Fruit fly (Drosophila melanogaster) whole organism, embryonic: ENCODE data around the gene CG12182.
A peak's percentile ranks its signal among the peaks of the same experiment; 100 is the strongest.

Experiments
- Ada2b ChIP-seq: fragments of 200-800 bp; sonication (Bioruptor generic); IDR thresholded peaks from 2 replicates; pipeline ENCODE4 v1.3.6; 2022; ENCODE audit warnings: missing biosample characterization, missing genetic modification characterization
- BtbVII ChIP-seq: fragments of 200-800 bp; sonication (Bioruptor generic); optimal IDR thresholded peaks from 3 replicates; lab custom pipeline; 2017; ENCODE audit warnings: missing biosample characterization, mild to moderate bottlenecking, missing genetic modification characterization
- CG10147 ChIP-seq: fragments of 200-800 bp; sonication (Bioruptor generic); optimal IDR thresholded peaks from 2 replicates; lab custom pipeline; 2019; ENCODE audit warnings: missing biosample characterization, mild to moderate bottlenecking, missing genetic modification characterization, moderate library complexity
- CG10565 ChIP-seq: fragments of 200-800 bp; sonication (Bioruptor generic); optimal IDR thresholded peaks from 3 replicates; lab custom pipeline; 2016; ENCODE audit warnings: missing biosample characterization, mild to moderate bottlenecking, missing genetic modification characterization
- CG11695 ChIP-seq: fragments of 200-800 bp; sonication (Bioruptor generic); IDR thresholded peaks from 3 replicates; pipeline ENCODE4 v1.3.6; 2022; ENCODE audit warnings: missing biosample characterization, missing genetic modification characterization
- CG11723 ChIP-seq: fragments of 200-800 bp; sonication (Bioruptor generic); optimal IDR thresholded peaks from 2 replicates; lab custom pipeline; 2017; ENCODE audit warnings: missing biosample characterization, mild to moderate bottlenecking, missing genetic modification characterization
- CG13424 ChIP-seq: fragments of 200-800 bp; sonication (Bioruptor generic); optimal IDR thresholded peaks from 2 replicates; lab custom pipeline; 2019; ENCODE audit warnings: missing biosample characterization, mild to moderate bottlenecking, missing genetic modification characterization, moderate library complexity
- CG13624 ChIP-seq: fragments of 200-800 bp; sonication (Bioruptor generic); optimal IDR thresholded peaks from 2 replicates; lab custom pipeline; 2016; ENCODE audit warnings: missing biosample characterization, missing genetic modification characterization
- CG14441 ChIP-seq: fragments of 200-800 bp; sonication (Bioruptor generic); IDR thresholded peaks from 2 replicates; pipeline ENCODE4 v1.3.6; 2022; ENCODE audit warnings: missing biosample characterization, missing genetic modification characterization
- CG1529 ChIP-seq: fragments of 200-800 bp; sonication (Bioruptor generic); optimal IDR thresholded peaks from 3 replicates; lab custom pipeline; 2018; ENCODE audit warnings: missing biosample characterization, missing genetic modification characterization
- CG15696 ChIP-seq: fragments of 200-800 bp; sonication (Bioruptor generic); optimal IDR thresholded peaks from 2 replicates; lab custom pipeline; 2019; ENCODE audit warnings: missing biosample characterization, mild to moderate bottlenecking, missing genetic modification characterization, moderate library complexity
- CG16813 ChIP-seq: fragments of 200-800 bp; sonication (Bioruptor generic); IDR thresholded peaks from 3 replicates; pipeline ENCODE4 v1.3.6; 2022; ENCODE audit warnings: missing biosample characterization, missing genetic modification characterization; ENCODE audit not compliant: partially characterized antibody
- CG32772 ChIP-seq: fragments of 200-800 bp; sonication (Bioruptor generic); IDR thresholded peaks from 2 replicates; pipeline ENCODE4 v1.3.6; 2022; ENCODE audit warnings: missing biosample characterization, missing genetic modification characterization
- CG7271 ChIP-seq: fragments of 200-800 bp; sonication (Bioruptor generic); optimal IDR thresholded peaks from 2 replicates; lab custom pipeline; 2018; ENCODE audit warnings: missing biosample characterization, mild to moderate bottlenecking, missing genetic modification characterization, moderate library complexity
- CG7556 ChIP-seq: fragments of 200-800 bp; sonication (Bioruptor generic); optimal IDR thresholded peaks from 2 replicates; lab custom pipeline; 2017; ENCODE audit warnings: missing biosample characterization, mild to moderate bottlenecking, missing genetic modification characterization
- CG7987 ChIP-seq: fragments of 200-800 bp; sonication (Bioruptor generic); optimal IDR thresholded peaks from 2 replicates; lab custom pipeline; 2018; ENCODE audit warnings: missing biosample characterization, mild to moderate bottlenecking, missing genetic modification characterization, moderate library complexity
- CoRest ChIP-seq: fragments of 200-800 bp; sonication (Bioruptor generic); optimal IDR thresholded peaks from 3 replicates; lab custom pipeline; 2018; ENCODE audit warnings: missing biosample characterization, mild to moderate bottlenecking, missing genetic modification characterization, moderate library complexity
- D19A ChIP-seq: fragments of 200-800 bp; optimal IDR thresholded peaks from 3 replicates; lab custom pipeline; 2019; ENCODE audit warnings: missing biosample characterization, mild to moderate bottlenecking, missing genetic modification characterization, moderate library complexity
- Fer1 ChIP-seq: fragments of 200-800 bp; sonication (Bioruptor generic); optimal IDR thresholded peaks from 2 replicates; lab custom pipeline; 2017; ENCODE audit warnings: missing biosample characterization, mild to moderate bottlenecking, missing genetic modification characterization
- H2.0 ChIP-seq: fragments of 200-800 bp; sonication (Bioruptor generic); IDR thresholded peaks from 2 replicates; pipeline ENCODE4 v1.3.6; 2022; ENCODE audit warnings: missing biosample characterization, missing genetic modification characterization
- HHEX ChIP-seq: fragments of 200-800 bp; sonication (Bioruptor generic); optimal IDR thresholded peaks from 3 replicates; lab custom pipeline; 2017; ENCODE audit warnings: missing biosample characterization, mild to moderate bottlenecking, missing genetic modification characterization, missing genetic modification reagents
- Hmx ChIP-seq: fragments of 200-800 bp; sonication (Bioruptor generic); optimal IDR thresholded peaks from 2 replicates; lab custom pipeline; 2016; ENCODE audit warnings: missing biosample characterization, missing genetic modification characterization
- NK7.1 ChIP-seq: fragments of 200-800 bp; sonication (Bioruptor generic); optimal IDR thresholded peaks from 3 replicates; lab custom pipeline; 2016; ENCODE audit warnings: missing biosample characterization, missing genetic modification characterization
- NfI ChIP-seq: fragments of 200-800 bp; sonication (Bioruptor generic); optimal IDR thresholded peaks from 3 replicates; lab custom pipeline; 2018; ENCODE audit warnings: missing biosample characterization, mild to moderate bottlenecking, missing genetic modification characterization, moderate library complexity
- Pdp1 ChIP-seq, 2 experiments: fragments of 200-800 bp; sonication (Bioruptor generic); optimal IDR thresholded peaks; 3 replicates each; lab custom pipeline; 2016; ENCODE audit warnings: missing biosample characterization in 2 of 2, missing genetic modification characterization in 2 of 2, mild to moderate bottlenecking in 1 of 2, moderate library complexity in 1 of 2
- Rfx ChIP-seq: fragments of 200-800 bp; sonication (Bioruptor generic); IDR thresholded peaks from 2 replicates; pipeline ENCODE4 v1.3.6; 2022; ENCODE audit warnings: missing biosample characterization, missing genetic modification characterization
- ab ChIP-seq: fragments of 200-800 bp; sonication (Bioruptor generic); optimal IDR thresholded peaks from 2 replicates; lab custom pipeline; 2016; ENCODE audit warnings: missing biosample characterization, missing genetic modification characterization
- croc ChIP-seq: fragments of 200-800 bp; sonication (Bioruptor generic); conservative IDR thresholded peaks from 3 replicates; pipeline ENCODE4 v1.3.6; 2022; ENCODE audit warnings: missing biosample characterization, missing genetic modification characterization
- da ChIP-seq: fragments of 200-800 bp; sonication (Bioruptor generic); optimal IDR thresholded peaks from 2 replicates; lab custom pipeline; 2016; ENCODE audit warnings: missing biosample characterization, missing genetic modification characterization
- dysf ChIP-seq: fragments of 200-800 bp; sonication (Bioruptor generic); IDR thresholded peaks from 3 replicates; pipeline ENCODE4 v1.3.6; 2022; ENCODE audit warnings: missing biosample characterization, missing genetic modification characterization
- esg ChIP-seq: fragments of 200-800 bp; sonication (Bioruptor generic); conservative IDR thresholded peaks from 2 replicates; pipeline ENCODE4 v1.3.6; 2022; ENCODE audit warnings: missing biosample characterization, missing genetic modification characterization
- gcm ChIP-seq: fragments of 200-800 bp; sonication (Bioruptor generic); optimal IDR thresholded peaks from 2 replicates; lab custom pipeline; 2019; ENCODE audit warnings: missing biosample characterization, mild to moderate bottlenecking, missing genetic modification characterization, moderate library complexity
- gem ChIP-seq: fragments of 200-800 bp; sonication (Bioruptor generic); optimal IDR thresholded peaks from 2 replicates; lab custom pipeline; 2019; ENCODE audit warnings: missing biosample characterization, mild to moderate bottlenecking, missing genetic modification characterization, moderate library complexity
- gsb-n ChIP-seq: fragments of 200-800 bp; sonication (Bioruptor generic); optimal IDR thresholded peaks from 3 replicates; lab custom pipeline; 2018; ENCODE audit warnings: missing biosample characterization, mild to moderate bottlenecking, missing genetic modification characterization
- lov ChIP-seq, 2 experiments: fragments of 200-800 bp in 1 of 2; fragments of >200 bp in 1 of 2; sonication (Bioruptor generic) in 1 of 2; IDR thresholded peaks in 1 of 2; optimal IDR thresholded peaks in 1 of 2; 2 replicates in 1 of 2; 3 replicates in 1 of 2; pipeline versions ENCODE4 v1.3.6 to Lab custom; 2017 to 2022; ENCODE audit warnings: missing biosample characterization in 1 of 2, missing genetic modification characterization in 1 of 2
- luna ChIP-seq: fragments of 200-800 bp; sonication (Bioruptor generic); optimal IDR thresholded peaks from 2 replicates; lab custom pipeline; 2016; ENCODE audit warnings: missing biosample characterization, missing genetic modification characterization
- nerfin-1 ChIP-seq: fragments of 200-800 bp; sonication (Bioruptor generic); optimal IDR thresholded peaks from 3 replicates; lab custom pipeline; 2019; ENCODE audit warnings: missing biosample characterization, mild to moderate bottlenecking, missing genetic modification characterization, moderate library complexity
- nom ChIP-seq: fragments of 200-800 bp; sonication (Bioruptor generic); optimal IDR thresholded peaks from 2 replicates; lab custom pipeline; 2017; ENCODE audit warnings: missing biosample characterization, missing genetic modification characterization, mild to moderate bottlenecking, moderate library complexity, missing genetic modification reagents
- onecut ChIP-seq: fragments of 200-800 bp; sonication (Bioruptor generic); IDR thresholded peaks from 2 replicates; pipeline ENCODE4 v1.3.6; 2022; ENCODE audit warnings: missing biosample characterization, missing genetic modification characterization
- pan ChIP-seq, 4 experiments: fragments of >200 bp in 3 of 4; fragments of 200-800 bp in 1 of 4; sonication (Bioruptor generic) in 1 of 4; optimal IDR thresholded peaks in 3 of 4; IDR thresholded peaks in 1 of 4; 2 replicates each; pipeline versions ENCODE4 v1.3.6 to Lab custom; 2017 to 2022; ENCODE audit warnings: missing biosample characterization in 2 of 4, missing genetic modification characterization in 2 of 4, mixed read lengths in 1 of 4
- prd ChIP-seq, 3 experiments: fragments of >200 bp in 2 of 3; fragments of 200-800 bp in 1 of 3; sonication (Bioruptor generic) in 1 of 3; optimal IDR thresholded peaks in 2 of 3; IDR thresholded peaks in 1 of 3; 2 replicates in 2 of 3; 3 replicates in 1 of 3; pipeline versions ENCODE4 v1.3.6 to Lab custom; 2017 to 2022; ENCODE audit warnings: missing biosample characterization in 1 of 3, missing genetic modification characterization in 1 of 3
- pzg ChIP-seq: fragments of 200-800 bp; sonication (Bioruptor generic); optimal IDR thresholded peaks from 3 replicates; lab custom pipeline; 2018; ENCODE audit warnings: missing biosample characterization, mild to moderate bottlenecking, missing genetic modification characterization, moderate library complexity
- row ChIP-seq: fragments of 200-800 bp; sonication (Bioruptor generic); IDR thresholded peaks from 3 replicates; pipeline ENCODE4 v1.3.6; 2022; ENCODE audit warnings: missing biosample characterization, missing genetic modification characterization
- run ChIP-seq: fragments of 200-800 bp; sonication (Bioruptor generic); optimal IDR thresholded peaks from 3 replicates; lab custom pipeline; 2018; ENCODE audit warnings: missing biosample characterization, mild to moderate bottlenecking, missing genetic modification characterization
- sim ChIP-seq: fragments of 200-800 bp; sonication (Bioruptor generic); IDR thresholded peaks from 2 replicates; pipeline ENCODE4 v1.3.6; 2022; ENCODE audit warnings: missing biosample characterization, missing genetic modification characterization
- tup ChIP-seq: fragments of 200-800 bp; sonication (Bioruptor generic); optimal IDR thresholded peaks from 2 replicates; lab custom pipeline; 2016; ENCODE audit warnings: missing biosample characterization, mild to moderate bottlenecking, missing genetic modification characterization, moderate library complexity
- tx ChIP-seq: fragments of 200-800 bp; sonication (Bioruptor generic); optimal IDR thresholded peaks from 2 replicates; lab custom pipeline; 2016; ENCODE audit warnings: missing biosample characterization, missing genetic modification characterization
- unc-4 ChIP-seq: fragments of 200-800 bp; sonication (Bioruptor generic); IDR thresholded peaks from 2 replicates; pipeline ENCODE4 v1.3.6; 2022; ENCODE audit warnings: missing biosample characterization, missing genetic modification characterization; ENCODE audit not compliant: partially characterized antibody

The CG12182 gene

DNA sequence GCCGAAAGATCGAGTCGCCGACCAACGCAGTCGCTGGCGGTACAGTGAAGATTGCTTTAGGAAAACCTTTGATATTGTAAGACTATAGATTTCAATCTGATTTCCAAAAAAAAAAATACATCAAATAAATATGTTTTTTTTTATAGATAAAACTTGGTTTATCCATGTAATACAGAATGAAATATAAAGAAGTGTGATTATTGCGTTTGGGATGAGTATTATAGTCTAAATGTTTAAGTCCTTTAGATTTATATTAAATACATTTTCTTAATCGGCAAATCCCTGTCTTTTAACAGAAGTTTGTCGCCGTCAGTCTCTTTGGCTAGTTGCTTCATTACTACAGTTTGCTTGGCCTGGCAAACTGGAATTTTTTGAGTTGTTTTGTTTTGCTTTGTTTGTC, 17.5 kb downstream of the CG12182 start (continued):
- TF ChIP-seq CG13424 (tag; lab: Kevin White, UChicago) (peak; percentile 27), run (tag; lab: Kevin White, UChicago) (no peak), tup (GFP tag; lab: Kevin White, UChicago) (no peak), tx (no peak), pan (optimal IDR thresholded peaks at IDR 0.05; lab: Kevin White, UChicago) (no peak), pan (GFP tag; optimal IDR thresholded peaks at IDR 0.05 in 1 of 2, IDR thresholded peaks at IDR 0.05 in 1 of 2) (peak in 1 of 2 experiments; percentile 66), prd (optimal IDR thresholded peaks at IDR 0.05; lab: Kevin White, UChicago) (no peak), prd (GFP tag; IDR thresholded peaks at IDR 0.05; lab: Robert Waterston, UW) (peak; percentile 43; the same call in 2 of the 3 replicates), BtbVII (GFP tag; lab: Kevin White, UChicago) (no peak), da (GFP tag; lab: Kevin White, UChicago) (no peak), HHEX (no peak), H2.0 (GFP tag; lab: Robert Waterston, UW) (0 out of 2 replicates have a peak, but pooled peaks have one; percentile 32), Ada2b (GFP tag; lab: Robert Waterston, UW) (peak; percentile 36), CG1529 (GFP tag; lab: Kevin White, UChicago) (no peak), CG7987 (no peak), Fer1 (GFP tag; lab: Kevin White, UChicago) (peak; percentile 10), esg (GFP tag; lab: Robert Waterston, UW) (peak; percentile 49), CG14441 (GFP tag; lab: Robert Waterston, UW) (peak; percentile 53; the same call in 1 of the 2 replicates), CG11723 (GFP tag; lab: Kevin White, UChicago) (no peak), CG7556 (no peak), gcm (GFP tag; lab: Kevin White, UChicago) (no peak), CG32772 (GFP tag; lab: Robert Waterston, UW) (peak; percentile 47; the same call in 1 of the 2 replicates), sim (GFP tag; lab: Robert Waterston, UW) (no peak), dysf (GFP tag; lab: Robert Waterston, UW) (peak; percentile 64; the same call in 2 of the 3 replicates), CG16813 (GFP tag; lab: Robert Waterston, UW) (no peak), row (GFP tag; lab: Robert Waterston, UW) (peak; percentile 32), Hmx (no peak), CG11695 (GFP tag; lab: Robert Waterston, UW) (peak; percentile 63; the same call in 2 of the 3 replicates), nerfin-1 (tag; lab: Kevin White, UChicago) (no peak), pzg (GFP tag; lab: Kevin White, UChicago) (no peak)

DNA sequence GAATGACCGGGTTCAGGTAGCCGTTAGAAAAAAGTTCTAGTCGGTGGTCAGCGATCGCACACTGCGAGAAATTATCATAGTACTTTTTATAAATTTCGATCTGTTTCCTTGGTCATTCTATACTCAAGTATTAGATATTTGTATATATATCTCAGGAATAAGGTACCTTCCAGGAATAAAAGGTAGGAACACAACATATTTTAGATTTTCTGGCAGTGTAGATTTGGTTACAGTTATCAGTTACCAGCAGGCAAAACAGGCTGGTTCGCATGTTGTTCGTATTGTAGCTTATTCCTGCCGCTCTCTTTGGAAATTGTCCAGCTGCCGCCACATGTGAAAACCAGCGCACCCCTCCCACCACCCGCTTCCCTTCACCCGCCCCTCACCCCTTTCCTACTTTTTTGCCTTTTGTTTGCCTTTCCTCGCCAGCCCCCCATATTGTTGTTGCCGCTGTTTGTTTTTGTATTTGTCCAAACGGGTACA, 18.0 kb downstream of the CG12182 start:
- peak; percentile 44 for TF ChIP-seq ab (GFP tag; lab: Kevin White, UChicago)
- TF ChIP-seq D19A (tag; lab: Kevin White, UChicago), result peak; percentile 85
- TF ChIP-seq CG7271 (tag; lab: Kevin White, UChicago), result peak; percentile 39
- peak; percentile 13 for TF ChIP-seq luna (GFP tag; lab: Kevin White, UChicago)
- peak; percentile 62 for TF ChIP-seq NK7.1 (GFP tag; lab: Kevin White, UChicago)
- TF ChIP-seq Pdp1 (GFP tag; optimal IDR thresholded peaks at IDR 0.05; lab: Kevin White, UChicago), result peak; percentile 59 to 71
- TF ChIP-seq gsb-n (tag; lab: Kevin White, UChicago), result peak; percentile 80
- TF ChIP-seq croc (GFP tag; lab: Robert Waterston, UW), result peak; percentile 81
- peak; percentile 91 for TF ChIP-seq gem
- TF ChIP-seq NfI (GFP tag; lab: Kevin White, UChicago), result peak; percentile 84
- TF ChIP-seq Rfx, result peak; percentile 83
- TF ChIP-seq CG10565, result peak; percentile 16
- TF ChIP-seq CoRest (tag; lab: Kevin White, UChicago), result peak; percentile 89
- TF ChIP-seq CG10147 (GFP tag; lab: Kevin White, UChicago), result peak; percentile 77
- TF ChIP-seq nom (GFP tag; lab: Kevin White, UChicago), result no peak
- peak; percentile 61 for TF ChIP-seq CG13624
- TF ChIP-seq lov (optimal IDR thresholded peaks at IDR 0.05; lab: Kevin White, UChicago), result no peak
- TF ChIP-seq lov (GFP tag; IDR thresholded peaks at IDR 0.05; lab: Robert Waterston, UW), result peak; percentile 70; the same call in 2 of the 3 replicates
- peak; percentile 78 for TF ChIP-seq onecut
- TF ChIP-seq CG15696, result peak; percentile 71
- no peak for TF ChIP-seq unc-4
